Worm (Caenorhabditis elegans) whole organism, L3 larva: ENCODE results near the gene W07G4.5.

Experiments used
- R02D3.7 ChIP-seq: fragments of 150-350 bp; optimal IDR thresholded peaks from 2 replicates; lab custom pipeline; 2014; ENCODE audit warnings: missing biosample characterization, missing genetic modification characterization
- ZK546.5 ChIP-seq: sonication (generic microtip); optimal IDR thresholded peaks from 2 replicates; lab custom pipeline; 2017; ENCODE audit warnings: missing biosample characterization, missing genetic modification characterization
- aly-2 ChIP-seq: fragments of 150-350 bp; optimal IDR thresholded peaks from 2 replicates; lab custom pipeline; 2014; ENCODE audit warnings: missing biosample characterization, missing genetic modification characterization
- ama-1 ChIP-seq: fragments of 150-350 bp; optimal IDR thresholded peaks from 2 replicates; lab custom pipeline; 2018
- ceh-28 ChIP-seq: fragments of 150-350 bp; optimal IDR thresholded peaks from 2 replicates; lab custom pipeline; 2014; ENCODE audit warnings: missing biosample characterization, missing genetic modification reagents, missing genetic modification characterization
- ceh-82 ChIP-seq: fragments of 150-350 bp; optimal IDR thresholded peaks from 2 replicates; lab custom pipeline; 2014; ENCODE audit warnings: missing biosample characterization, missing genetic modification characterization
- daf-12 ChIP-seq: fragments of 150-350 bp; optimal IDR thresholded peaks from 2 replicates; lab custom pipeline; 2014; ENCODE audit warnings: missing biosample characterization, missing genetic modification reagents, missing genetic modification characterization
- egl-27 ChIP-seq: sonication (generic microtip); optimal IDR thresholded peaks from 4 replicates; lab custom pipeline; 2017; ENCODE audit warnings: missing biosample characterization, missing genetic modification reagents, missing genetic modification characterization
- egl-5 ChIP-seq: fragments of 150-350 bp; optimal IDR thresholded peaks from 2 replicates; lab custom pipeline; 2017; ENCODE audit warnings: missing biosample characterization, missing genetic modification reagents, missing genetic modification characterization, inconsistent platforms
- elt-1 ChIP-seq: fragments of 150-350 bp; optimal IDR thresholded peaks from 2 replicates; lab custom pipeline; 2014; ENCODE audit warnings: missing biosample characterization, missing genetic modification characterization
- elt-2 ChIP-seq: sonication (generic microtip); optimal IDR thresholded peaks from 2 replicates; lab custom pipeline; 2016; ENCODE audit warnings: missing genetic modification reagents, mild to moderate bottlenecking, missing genetic modification characterization, missing compliant biosample characterization
- elt-3 ChIP-seq, 3 experiments: fragments of 150-350 bp in 1 of 3; sonication (generic microtip) in 2 of 3; optimal IDR thresholded peaks; 2 replicates in 2 of 3; 4 replicates in 1 of 3; lab custom pipeline; 2014 to 2017; ENCODE audit warnings: missing biosample characterization in 3 of 3, missing genetic modification characterization in 3 of 3
- eor-1 ChIP-seq, 2 experiments: fragments of 150-350 bp; optimal IDR thresholded peaks; 2 replicates each; lab custom pipeline; 2014 to 2018; ENCODE audit warnings: missing biosample characterization in 2 of 2, missing genetic modification characterization in 2 of 2
- jun-1 ChIP-seq: fragments of 150-350 bp; optimal IDR thresholded peaks from 2 replicates; lab custom pipeline; 2014; ENCODE audit warnings: missing biosample characterization, missing genetic modification reagents, missing genetic modification characterization
- lin-15B ChIP-seq: fragments of 150-350 bp; optimal IDR thresholded peaks from 2 replicates; lab custom pipeline; 2014; ENCODE audit warnings: missing biosample characterization, missing genetic modification characterization
- lin-39 ChIP-seq: fragments of 150-350 bp; optimal IDR thresholded peaks from 2 replicates; lab custom pipeline; 2018; ENCODE audit warnings: missing biosample characterization, missing genetic modification reagents, missing genetic modification characterization
- lsy-12 ChIP-seq: sonication (generic microtip); optimal IDR thresholded peaks from 2 replicates; lab custom pipeline; 2016; ENCODE audit warnings: mild to moderate bottlenecking, missing genetic modification characterization, missing compliant biosample characterization
- mdl-1 ChIP-seq: fragments of 150-350 bp; optimal IDR thresholded peaks from 2 replicates; lab custom pipeline; 2014; ENCODE audit warnings: missing biosample characterization, missing genetic modification characterization
- nfya-1 ChIP-seq: sonication (generic microtip); optimal IDR thresholded peaks from 2 replicates; lab custom pipeline; 2017; ENCODE audit warnings: missing genetic modification characterization, mild to moderate bottlenecking, missing compliant biosample characterization, antibody characterized with exemption, moderate library complexity; ENCODE audit not compliant: insufficient read depth
- nhr-11 ChIP-seq: fragments of 150-350 bp; optimal IDR thresholded peaks from 2 replicates; lab custom pipeline; 2014; ENCODE audit warnings: missing biosample characterization, missing genetic modification characterization
- nhr-23 ChIP-seq: fragments of 150-350 bp; optimal IDR thresholded peaks from 2 replicates; lab custom pipeline; 2014; ENCODE audit warnings: missing biosample characterization, missing genetic modification reagents, missing genetic modification characterization
- nhr-237 ChIP-seq: fragments of 150-350 bp; optimal IDR thresholded peaks from 2 replicates; lab custom pipeline; 2014; ENCODE audit warnings: missing biosample characterization, missing genetic modification characterization
- nhr-25 ChIP-seq: sonication (generic microtip); optimal IDR thresholded peaks from 2 replicates; lab custom pipeline; 2017; ENCODE audit warnings: missing biosample characterization, missing genetic modification characterization
- nhr-28 ChIP-seq: fragments of 150-350 bp; optimal IDR thresholded peaks from 2 replicates; lab custom pipeline; 2014; ENCODE audit warnings: missing biosample characterization, missing genetic modification characterization
- nhr-76 ChIP-seq: fragments of 150-350 bp; sonication (generic microtip); optimal IDR thresholded peaks from 5 replicates; lab custom pipeline; 2014; ENCODE audit warnings: missing biosample characterization, missing genetic modification characterization
- nhr-77 ChIP-seq: fragments of 150-350 bp; optimal IDR thresholded peaks from 2 replicates; lab custom pipeline; 2014; ENCODE audit warnings: missing biosample characterization, missing genetic modification characterization
- pha-4 ChIP-seq: fragments of 150-350 bp; optimal IDR thresholded peaks from 2 replicates; lab custom pipeline; 2014; ENCODE audit warnings: missing biosample characterization, missing genetic modification reagents, missing genetic modification characterization
- pqm-1 ChIP-seq: fragments of 150-350 bp; optimal IDR thresholded peaks from 2 replicates; lab custom pipeline; 2017; ENCODE audit warnings: missing biosample characterization, missing genetic modification characterization, inconsistent platforms
- tbx-2 ChIP-seq: sonication (generic microtip); optimal IDR thresholded peaks from 2 replicates; lab custom pipeline; 2016; ENCODE audit warnings: mild to moderate bottlenecking, missing genetic modification characterization, missing compliant biosample characterization
- unc-39 ChIP-seq: sonication (generic microtip); optimal IDR thresholded peaks from 4 replicates; lab custom pipeline; 2017; ENCODE audit warnings: missing biosample characterization, missing genetic modification characterization
- unc-62 ChIP-seq: fragments of 150-350 bp; sonication (generic microtip); optimal IDR thresholded peaks from 4 replicates; lab custom pipeline; 2014; ENCODE audit warnings: missing biosample characterization, missing genetic modification reagents, missing genetic modification characterization
- zag-1 ChIP-seq: fragments of 150-350 bp; optimal IDR thresholded peaks from 2 replicates; lab custom pipeline; 2014; ENCODE audit warnings: missing biosample characterization, missing genetic modification characterization
- ztf-11 ChIP-seq: fragments of 150-350 bp; optimal IDR thresholded peaks from 2 replicates; lab custom pipeline; 2014; ENCODE audit warnings: missing biosample characterization, missing genetic modification characterization
- ztf-4 ChIP-seq: fragments of 150-350 bp; optimal IDR thresholded peaks from 2 replicates; lab custom pipeline; 2014; ENCODE audit warnings: missing biosample characterization, missing genetic modification characterization

Gene W07G4.5

DNA sequence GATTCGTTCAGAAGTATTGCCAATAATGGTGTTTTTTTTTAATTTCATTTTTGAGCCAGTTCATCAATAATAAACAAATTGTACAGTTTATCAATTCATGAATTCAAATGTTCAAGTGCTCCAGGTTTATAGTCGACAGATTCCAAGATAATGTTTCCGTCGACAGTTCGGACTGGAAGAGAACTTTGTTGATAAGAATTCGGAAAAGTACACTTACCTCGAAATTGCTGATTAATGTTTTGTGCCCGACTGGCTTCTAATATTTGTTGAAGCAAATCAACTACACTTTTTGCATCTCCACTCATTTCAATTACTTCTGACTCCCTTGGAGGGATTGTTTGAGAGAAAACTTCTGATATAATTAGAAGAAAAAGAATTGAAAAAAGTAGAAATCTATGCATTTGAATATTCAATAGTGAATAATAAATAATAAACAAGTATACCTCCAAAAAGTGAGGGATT lies 1.4 kb downstream of the W07G4.5 start, which contains the start of gene W07G4.8:
W07G4.8 (minus strand) TSS at position 412 of the 462 bp plus-strand sequence.
- TF ChIP-seq pha-4 (tag; lab: Kevin White, UChicago) (peak; percentile 41), nhr-25 (tag; lab: Kevin White, UChicago) (no peak), lin-39 (tag; lab: Kevin White, UChicago) (no peak), ceh-28 (tag; lab: Kevin White, UChicago) (no peak), pqm-1 (tag; lab: Kevin White, UChicago) (peak; percentile 78), ztf-11 (tag; lab: Kevin White, UChicago) (no peak), elt-2 (tag; lab: Kevin White, UChicago) (peak; percentile 80), mdl-1 (no peak)
- TF ChIP-seq, all 47 proteins: peak for 3

DNA sequence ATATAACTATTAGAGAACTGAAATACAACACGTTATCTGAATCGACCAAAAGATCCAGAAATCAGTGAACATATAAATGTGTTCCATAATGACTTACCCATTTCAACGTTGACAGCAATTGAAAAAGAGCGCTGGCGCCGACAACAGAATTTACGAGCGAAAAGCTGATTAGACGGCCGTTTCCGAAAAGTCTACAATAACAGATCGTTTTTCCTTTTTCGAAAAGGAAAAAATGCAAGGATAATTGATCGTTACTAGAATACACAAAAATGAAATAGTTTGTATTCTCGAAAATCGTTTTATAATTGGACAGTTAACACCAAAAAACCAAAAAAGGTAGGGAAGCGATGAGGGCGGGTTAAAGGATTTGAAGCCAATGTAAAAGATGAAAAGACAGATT lies 5.9 kb downstream of the W07G4.5 start, which contains the start of gene srr-1:
srr-1 (minus strand) TSS at position 101 of the 400 bp plus-strand sequence.
- TF ChIP-seq nhr-11 (no peak), nhr-237 (tag; lab: Kevin White, UChicago) (no peak), elt-1 (tag; lab: Kevin White, UChicago) (no peak), ceh-28 (tag; lab: Kevin White, UChicago) (no peak), elt-3 (tag; optimal IDR thresholded peaks at IDR 0.05; lab: Kevin White, UChicago) (no peak), nhr-28 (tag; lab: Kevin White, UChicago) (no peak), nfya-1 (tag; lab: Kevin White, UChicago) (no peak), ztf-4 (tag; lab: Kevin White, UChicago) (no peak), nhr-23 (tag; lab: Kevin White, UChicago) (no peak), tbx-2 (tag; lab: Kevin White, UChicago) (no peak), ama-1 (lab: Kevin White, UChicago) (no peak), jun-1 (tag; lab: Kevin White, UChicago) (no peak)

DNA sequence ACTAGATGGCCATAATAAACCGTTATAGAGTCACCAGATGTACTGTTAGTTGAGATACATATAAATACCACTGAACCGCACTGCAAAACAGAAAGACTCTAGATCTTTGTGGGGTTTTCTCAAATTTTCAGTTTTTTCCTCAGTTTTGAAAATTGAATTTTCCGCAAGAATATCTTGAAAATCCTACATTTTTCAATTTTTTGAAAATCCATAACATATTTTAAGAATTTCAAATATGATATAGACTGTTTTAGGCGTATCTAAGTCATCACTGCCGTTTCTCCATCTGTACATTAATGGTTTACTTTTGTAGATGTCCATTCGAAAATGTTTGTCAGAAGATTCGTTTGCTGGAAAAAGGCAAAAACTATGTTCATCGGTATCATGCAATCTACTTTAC lies 14.1 kb downstream of the W07G4.5 start, which contains the start of gene F42E8.1:
F42E8.1 (plus strand) TSS at position 301 of the 400 bp plus-strand sequence.
- no peak for TF ChIP-seq lin-15B (tag; lab: Kevin White, UChicago)
- TF ChIP-seq unc-39 (tag; lab: Kevin White, UChicago) = no peak
- TF ChIP-seq egl-27 (tag; lab: Kevin White, UChicago) = no peak
- TF ChIP-seq nhr-23 (tag; lab: Kevin White, UChicago) = no peak
- no peak for TF ChIP-seq pqm-1 (tag; lab: Kevin White, UChicago)
- TF ChIP-seq nhr-25 (tag; lab: Kevin White, UChicago) = no peak
- no peak for TF ChIP-seq elt-1 (tag; lab: Kevin White, UChicago)
- TF ChIP-seq ZK546.5 (tag; lab: Kevin White, UChicago) = no peak
- TF ChIP-seq lsy-12 (tag; lab: Kevin White, UChicago) = no peak
- no peak for TF ChIP-seq zag-1 (tag; lab: Kevin White, UChicago)
- no peak for TF ChIP-seq ztf-11 (tag; lab: Kevin White, UChicago)

DNA sequence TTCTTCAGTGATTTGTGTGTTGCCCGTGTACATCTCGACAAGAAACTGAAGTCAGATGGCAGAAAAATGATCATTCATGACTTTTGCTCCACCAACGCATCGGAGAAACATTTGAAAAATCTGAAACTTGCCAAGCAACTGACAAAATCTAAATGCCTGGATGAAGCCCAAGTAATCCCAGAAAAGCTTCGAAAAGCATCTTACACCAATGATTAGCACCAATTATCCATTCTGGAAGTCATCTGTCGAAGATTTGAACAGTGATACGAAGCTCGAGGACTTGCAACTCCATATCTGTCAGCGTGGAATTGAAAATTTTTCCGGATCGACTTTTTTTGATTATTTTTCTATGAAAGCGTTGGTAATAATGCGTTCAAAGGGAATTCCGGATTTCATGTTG lies 15.6 kb downstream of the W07G4.5 start:
- TF ChIP-seq ztf-4 (tag; lab: Kevin White, UChicago) = no peak
- TF ChIP-seq eor-1 (tag; optimal IDR thresholded peaks at IDR 0.05; lab: Kevin White, UChicago) = no peak
- no peak for TF ChIP-seq nhr-76 (tag; lab: Kevin White, UChicago)
- TF ChIP-seq ceh-82 (tag; lab: Kevin White, UChicago) = no peak
- no peak for TF ChIP-seq aly-2 (tag; lab: Kevin White, UChicago)
- no peak for TF ChIP-seq nhr-237 (tag; lab: Kevin White, UChicago)
- no peak for TF ChIP-seq R02D3.7 (tag; lab: Kevin White, UChicago)
- no peak for TF ChIP-seq elt-2 (tag; lab: Kevin White, UChicago)
- no peak for TF ChIP-seq pha-4 (tag; lab: Kevin White, UChicago)
- TF ChIP-seq egl-5 (tag; lab: Kevin White, UChicago) = no peak
- TF ChIP-seq unc-62 = no peak
- TF ChIP-seq nfya-1 (tag; lab: Kevin White, UChicago) = no peak
- no peak for TF ChIP-seq nhr-77 (tag; lab: Kevin White, UChicago)
- no peak for TF ChIP-seq lin-39 (tag; lab: Kevin White, UChicago)
- TF ChIP-seq zag-1 (tag; lab: Kevin White, UChicago) = no peak
- TF ChIP-seq daf-12 = no peak
- no peak for TF ChIP-seq ztf-11 (tag; lab: Kevin White, UChicago)
- TF ChIP-seq, all 47 proteins: peak for 0
